Worm (Caenorhabditis elegans): Measurements from ENCODE around the gene pmp-3.

pmp-3 gene

DNA sequence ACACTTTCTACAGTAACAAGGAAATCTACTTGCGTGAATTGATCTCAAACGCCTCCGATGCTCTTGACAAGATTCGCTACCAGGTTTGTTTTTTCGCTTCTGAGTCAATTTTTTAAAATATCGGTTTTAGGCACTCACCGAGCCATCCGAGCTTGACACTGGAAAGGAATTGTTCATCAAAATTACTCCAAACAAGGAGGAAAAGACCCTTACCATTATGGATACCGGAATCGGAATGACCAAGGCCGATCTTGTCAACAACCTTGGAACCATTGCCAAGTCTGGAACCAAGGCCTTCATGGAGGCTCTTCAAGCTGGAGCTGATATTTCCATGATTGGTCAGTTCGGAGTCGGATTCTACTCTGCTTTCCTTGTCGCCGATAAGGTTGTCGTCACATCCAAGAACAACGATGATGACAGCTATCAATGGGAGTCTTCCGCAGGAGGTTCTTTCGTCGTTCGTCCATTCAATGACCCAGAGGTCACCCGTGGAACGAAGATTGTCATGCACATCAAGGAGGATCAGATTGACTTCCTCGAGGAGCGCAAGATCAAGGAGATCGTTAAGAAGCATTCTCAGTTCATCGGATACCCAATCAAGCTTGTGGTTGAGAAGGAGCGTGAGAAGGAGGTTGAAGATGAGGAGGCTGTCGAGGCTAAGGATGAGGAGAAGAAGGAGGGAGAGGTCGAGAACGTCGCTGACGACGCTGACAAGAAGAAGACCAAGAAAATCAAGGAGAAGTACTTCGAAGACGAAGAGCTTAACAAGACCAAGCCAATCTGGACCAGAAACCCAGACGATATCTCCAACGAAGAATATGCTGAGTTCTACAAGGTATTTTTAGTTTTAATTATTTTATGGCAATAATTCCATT, 39.9 kb downstream of the pmp-3 start (continued):
- no peak for TF ChIP-seq gei-17 (GFP tag; optimal IDR thresholded peaks at IDR 0.05)
- TF ChIP-seq rcor-1 (GFP tag; IDR thresholded peaks at IDR 0.05), result peak; percentile 10; the same call in 1 of the 2 replicates
- no peak for TF ChIP-seq fkh-3 (tag; optimal IDR thresholded peaks at IDR 0.05)
- peak; percentile 54 for TF ChIP-seq lin-26 (GFP tag; IDR thresholded peaks at IDR 0.05)
- no peak for TF ChIP-seq ZK185.1 (tag; optimal IDR thresholded peaks at IDR 0.05; ENCODE audit: poor library complexity, severe bottlenecking)
- TF ChIP-seq dpl-1 (GFP tag; optimal IDR thresholded peaks at IDR 0.05), result peak; percentile 5
- TF ChIP-seq mcd-1 (GFP tag; IDR thresholded peaks at IDR 0.05), result peak; percentile 31; the same call in 1 of the 2 replicates
- peak; percentile 63; the same call in 1 of the 2 replicates for TF ChIP-seq zfh-2 (GFP tag; conservative IDR thresholded peaks at IDR 0.05)
- TF ChIP-seq lin-35 (GFP tag; optimal IDR thresholded peaks at IDR 0.05), result no peak
- 0 out of 2 replicates have a peak, but pooled peaks have one; percentile 2 for TF ChIP-seq F39B2.1 (GFP tag; IDR thresholded peaks at IDR 0.05)
- TF ChIP-seq nhr-80 (tag; optimal IDR thresholded peaks at IDR 0.05), result no peak
- peak; percentile 13 for TF ChIP-seq B0336.3 (GFP tag; IDR thresholded peaks at IDR 0.05)
- no peak for TF ChIP-seq F57C9.4 (tag; optimal IDR thresholded peaks at IDR 0.05)
- TF ChIP-seq dox-1 (GFP tag; IDR thresholded peaks at IDR 0.05), result peak; percentile 67
- peak; percentile 70 for TF ChIP-seq F57A8.1 (GFP tag; optimal IDR thresholded peaks at IDR 0.05)
- TF ChIP-seq nhr-179 (tag; optimal IDR thresholded peaks at IDR 0.05), result no peak
- TF ChIP-seq akir-1 (GFP tag; optimal IDR thresholded peaks at IDR 0.05), result no peak
- TF ChIP-seq ztf-6 (GFP tag; IDR thresholded peaks at IDR 0.05), result peak; percentile 44; the same call in 1 of the 2 replicates
- TF ChIP-seq madf-3 (GFP tag; IDR thresholded peaks at IDR 0.05), result 0 out of 2 replicates have a peak, but pooled peaks have one; percentile 0
- no peak for TF ChIP-seq lsl-1 (GFP tag; optimal IDR thresholded peaks at IDR 0.05)
- no peak for TF ChIP-seq aptf-2 (GFP tag; conservative IDR thresholded peaks at IDR 0.05)
- TF ChIP-seq snpc-3.4 (tag; optimal IDR thresholded peaks at IDR 0.05), result no peak
- no peak for TF ChIP-seq efl-1 (GFP tag; optimal IDR thresholded peaks at IDR 0.05)
- no peak for TF ChIP-seq lag-1 (GFP tag; IDR thresholded peaks at IDR 0.05)
- no peak for TF ChIP-seq F23B12.7 (tag; optimal IDR thresholded peaks at IDR 0.05; ENCODE audit: insufficient read depth)
- TF ChIP-seq madf-8 (GFP tag; conservative IDR thresholded peaks at IDR 0.05), result no peak
- no peak for TF ChIP-seq F55B11.4 (tag; optimal IDR thresholded peaks at IDR 0.05; ENCODE audit: borderline replicate concordance, insufficient read depth)
- TF ChIP-seq hsf-1 (GFP tag; IDR thresholded peaks at IDR 0.05), result peak; percentile 48; the same call in 1 of the 2 replicates
- no peak for TF ChIP-seq bed-2 (GFP tag; IDR thresholded peaks at IDR 0.05)
- TF ChIP-seq C17E4.6 (GFP tag; IDR thresholded peaks at IDR 0.05), result no peak
- TF ChIP-seq Y53G8AR.9 (GFP tag; conservative IDR thresholded peaks at IDR 0.05), result 0 out of 2 replicates have a peak, but pooled peaks have one; percentile 28
- TF ChIP-seq B0019.2 (GFP tag; conservative IDR thresholded peaks at IDR 0.05), result no peak
- TF ChIP-seq ztf-28 (GFP tag; IDR thresholded peaks at IDR 0.05), result no peak
- TF ChIP-seq pha-4 (tag; optimal IDR thresholded peaks at IDR 0.05), result no peak
- no peak for TF ChIP-seq bed-1 (GFP tag; IDR thresholded peaks at IDR 0.05)
- no peak for TF ChIP-seq Y56A3A.18 (GFP tag; IDR thresholded peaks at IDR 0.05)
- no peak for TF ChIP-seq tbx-9 (tag; optimal IDR thresholded peaks at IDR 0.05; ENCODE audit: borderline replicate concordance)
- TF ChIP-seq nhr-90 (tag; optimal IDR thresholded peaks at IDR 0.05), result no peak
- no peak; the same call in 1 of the 2 replicates for TF ChIP-seq Y95B8A.8 (GFP tag; IDR thresholded peaks at IDR 0.05)
- TF ChIP-seq sptf-2 (GFP tag; optimal IDR thresholded peaks at IDR 0.05), result peak; percentile 21
- no peak for TF ChIP-seq C06A6.2 (GFP tag; conservative IDR thresholded peaks at IDR 0.05)
- TF ChIP-seq F22D6.2 (tag; optimal IDR thresholded peaks at IDR 0.05), result no peak
- no peak for TF ChIP-seq hlh-12 (tag; optimal IDR thresholded peaks at IDR 0.05)
- no peak for TF ChIP-seq xnd-1 (tag; optimal IDR thresholded peaks at IDR 0.05)
- peak; percentile 19; the same call in 1 of the 2 replicates for TF ChIP-seq madf-6 (GFP tag; IDR thresholded peaks at IDR 0.05)

Measured in whole organism, young adult.